In genomic region chr3R:11437528-11437927, dm6 we compare ENCODE assay signal across 1 fruit fly cellular context.
A peak's percentile ranks its signal among the peaks of the same experiment; 100 is the strongest.
TF ChIP-seq lines count a peak whose summit lies in the region.

TSS of gene CG17230 (plus strand) at chr3R:11437785.

TF ChIP-seq in whole organism, embryonic, 481 proteins besides CTCF, POLR2A, EP300 and RAD21 (continued from another document):
- no peak for TF ChIP-seq CG1602 (GFP tag; optimal IDR thresholded peaks at IDR 0.05; lab: Kevin White, UChicago)
- peak; percentile 43 for TF ChIP-seq CG14710 (tag; optimal IDR thresholded peaks at IDR 0.05; lab: Kevin White, UChicago)
- peak; percentile 50; the same call in 2 of the 3 replicates for TF ChIP-seq ci (GFP tag; IDR thresholded peaks at IDR 0.05; lab: Robert Waterston, UW)
- TF ChIP-seq zf30C (GFP tag; optimal IDR thresholded peaks at IDR 0.05; lab: Kevin White, UChicago) = peak; percentile 34
- no peak for TF ChIP-seq CG9876 (GFP tag; optimal IDR thresholded peaks at IDR 0.05; lab: Kevin White, UChicago)
- TF ChIP-seq crol (GFP tag; IDR thresholded peaks at IDR 0.05; lab: Robert Waterston, UW) = no peak
- TF ChIP-seq ttk (GFP tag; IDR thresholded peaks at IDR 0.05; lab: Robert Waterston, UW) = no peak
- TF ChIP-seq HmgD (GFP tag; optimal IDR thresholded peaks at IDR 0.05; lab: Kevin White, UChicago) = no peak
- TF ChIP-seq dmrt11E (tag; optimal IDR thresholded peaks at IDR 0.05; lab: Kevin White, UChicago) = peak; percentile 18
- no peak for TF ChIP-seq CG3847 (GFP tag; IDR thresholded peaks at IDR 0.05; lab: Robert Waterston, UW)
- no peak for TF ChIP-seq Hey (tag; optimal IDR thresholded peaks at IDR 0.05; lab: Kevin White, UChicago)
- no peak for TF ChIP-seq CG10274 (GFP tag; optimal IDR thresholded peaks at IDR 0.05; lab: Kevin White, UChicago)
- no peak for TF ChIP-seq CG4730 (GFP tag; IDR thresholded peaks at IDR 0.05; lab: Robert Waterston, UW)
- TF ChIP-seq CG3838 (GFP tag; optimal IDR thresholded peaks at IDR 0.05; lab: Kevin White, UChicago) = peak; percentile 72
- peak; percentile 16; the same call in 1 of the 2 replicates for TF ChIP-seq CG9932 (GFP tag; IDR thresholded peaks at IDR 0.05; lab: Robert Waterston, UW)
- TF ChIP-seq pho (GFP tag; optimal IDR thresholded peaks at IDR 0.05; lab: Kevin White, UChicago) = no peak
- TF ChIP-seq CG1529 (GFP tag; optimal IDR thresholded peaks at IDR 0.05; lab: Kevin White, UChicago) = no peak
- no peak for TF ChIP-seq tin (GFP tag; optimal IDR thresholded peaks at IDR 0.05; lab: Kevin White, UChicago)
- 0 out of 2 replicates have a peak, but pooled peaks have one; percentile 37 for TF ChIP-seq ato (GFP tag; IDR thresholded peaks at IDR 0.05; lab: Robert Waterston, UW; ENCODE audit: partially characterized antibody)
- peak; percentile 49 for TF ChIP-seq E2f2 (GFP tag; IDR thresholded peaks at IDR 0.05; lab: Robert Waterston, UW)
- no peak for TF ChIP-seq ase (GFP tag; IDR thresholded peaks at IDR 0.05; lab: Robert Waterston, UW)
- TF ChIP-seq Dp (GFP tag; optimal IDR thresholded peaks at IDR 0.05; lab: Kevin White, UChicago) = peak; percentile 22
- TF ChIP-seq Nf-YC (tag; optimal IDR thresholded peaks at IDR 0.05; lab: Kevin White, UChicago) = no peak
- no peak for TF ChIP-seq Camta (GFP tag; optimal IDR thresholded peaks at IDR 0.05; lab: Kevin White, UChicago)
- peak; percentile 16 for TF ChIP-seq CG12659 (GFP tag; optimal IDR thresholded peaks at IDR 0.05; lab: Kevin White, UChicago)
- peak; percentile 74 for TF ChIP-seq Myb (GFP tag; optimal IDR thresholded peaks at IDR 0.05; lab: Kevin White, UChicago)
- TF ChIP-seq Dref (GFP tag; IDR thresholded peaks at IDR 0.05; lab: Robert Waterston, UW) = peak; percentile 78
- no peak for TF ChIP-seq CG18599 (GFP tag; optimal IDR thresholded peaks at IDR 0.05; lab: Kevin White, UChicago)
- TF ChIP-seq CG10321 (GFP tag; IDR thresholded peaks at IDR 0.05; lab: Robert Waterston, UW) = no peak
- peak; percentile 72; the same call in 2 of the 3 replicates for TF ChIP-seq CG14860 (GFP tag; IDR thresholded peaks at IDR 0.05; lab: Robert Waterston, UW; ENCODE audit: partially characterized antibody)
- TF ChIP-seq sna (GFP tag; IDR thresholded peaks at IDR 0.05; lab: Robert Waterston, UW; ENCODE audit: partially characterized antibody) = peak; percentile 76
- peak; percentile 71 for TF ChIP-seq CG8924 (tag; optimal IDR thresholded peaks at IDR 0.05; lab: Kevin White, UChicago)
- TF ChIP-seq mirr (GFP tag; optimal IDR thresholded peaks at IDR 0.05; lab: Kevin White, UChicago) = no peak
- TF ChIP-seq Hmr (GFP tag; optimal IDR thresholded peaks at IDR 0.05; lab: Kevin White, UChicago) = peak; percentile 8
- peak; percentile 17 for TF ChIP-seq fd64A (GFP tag; optimal IDR thresholded peaks at IDR 0.05; lab: Kevin White, UChicago)
- peak; percentile 41 for TF ChIP-seq pzg (GFP tag; optimal IDR thresholded peaks at IDR 0.05; lab: Kevin White, UChicago)
- TF ChIP-seq CG14441 (GFP tag; IDR thresholded peaks at IDR 0.05; lab: Robert Waterston, UW) = no peak
- TF ChIP-seq CG34224 (GFP tag; IDR thresholded peaks at IDR 0.05; lab: Robert Waterston, UW; ENCODE audit: partially characterized antibody) = peak; percentile 77
- peak; percentile 10; the same call in 1 of the 2 replicates for TF ChIP-seq slbo (GFP tag; IDR thresholded peaks at IDR 0.05; lab: Robert Waterston, UW)
- no peak for TF ChIP-seq mam (GFP tag; optimal IDR thresholded peaks at IDR 0.05; lab: Kevin White, UChicago)
- TF ChIP-seq CG1603 (tag; optimal IDR thresholded peaks at IDR 0.05; lab: Kevin White, UChicago) = peak; percentile 38
- TF ChIP-seq CG2116 (GFP tag; optimal IDR thresholded peaks at IDR 0.05; lab: Kevin White, UChicago) = peak; percentile 25
- TF ChIP-seq sima (GFP tag; optimal IDR thresholded peaks at IDR 0.05; lab: Kevin White, UChicago) = no peak
- TF ChIP-seq Dll (GFP tag; IDR thresholded peaks at IDR 0.05; lab: Robert Waterston, UW; ENCODE audit: partially characterized antibody) = peak; percentile 77
- TF ChIP-seq wdn (GFP tag; IDR thresholded peaks at IDR 0.05; lab: Robert Waterston, UW) = no peak
- peak; percentile 1 for TF ChIP-seq gro (GFP tag; optimal IDR thresholded peaks at IDR 0.05; lab: Kevin White, UChicago)
- peak; percentile 18 for TF ChIP-seq sug (tag; optimal IDR thresholded peaks at IDR 0.05; lab: Kevin White, UChicago)
- TF ChIP-seq H2.0 (GFP tag; IDR thresholded peaks at IDR 0.05; lab: Robert Waterston, UW) = no peak
- TF ChIP-seq HLH4C (GFP tag; IDR thresholded peaks at IDR 0.05; lab: Robert Waterston, UW; ENCODE audit: partially characterized antibody) = peak; percentile 64
- TF ChIP-seq NfI (GFP tag; optimal IDR thresholded peaks at IDR 0.05; lab: Kevin White, UChicago) = no peak
- TF ChIP-seq Opbp (GFP tag; IDR thresholded peaks at IDR 0.05; lab: Robert Waterston, UW; ENCODE audit: partially characterized antibody) = peak; percentile 75
- no peak for TF ChIP-seq pfk (GFP tag; optimal IDR thresholded peaks at IDR 0.05; lab: Kevin White, UChicago)
- peak; percentile 70 for TF ChIP-seq Med (GFP tag; lab: Kevin White, UChicago)
- TF ChIP-seq sob (GFP tag; IDR thresholded peaks at IDR 0.05; lab: Robert Waterston, UW) = 0 out of 2 replicates have a peak, but pooled peaks have one; percentile 13
- peak; percentile 28; the same call in 1 of the 2 replicates for TF ChIP-seq tna (GFP tag; IDR thresholded peaks at IDR 0.05; lab: Robert Waterston, UW; ENCODE audit: partially characterized antibody)
- TF ChIP-seq vnd (GFP tag; IDR thresholded peaks at IDR 0.05; lab: Robert Waterston, UW; ENCODE audit: partially characterized antibody) = peak; percentile 73
- peak; percentile 84 for TF ChIP-seq bbx (GFP tag; IDR thresholded peaks at IDR 0.05; lab: Robert Waterston, UW; ENCODE audit: partially characterized antibody)
- no peak for TF ChIP-seq Dip2 (GFP tag; IDR thresholded peaks at IDR 0.05; lab: Robert Waterston, UW)
- TF ChIP-seq CG13123 (GFP tag; optimal IDR thresholded peaks at IDR 0.05; lab: Kevin White, UChicago) = no peak
- TF ChIP-seq CG7372 (GFP tag; IDR thresholded peaks at IDR 0.05; lab: Robert Waterston, UW) = no peak
- peak; percentile 52 for TF ChIP-seq Lhr (GFP tag; optimal IDR thresholded peaks at IDR 0.05; lab: Kevin White, UChicago)
- TF ChIP-seq knrl (GFP tag; IDR thresholded peaks at IDR 0.05; lab: Robert Waterston, UW; ENCODE audit: partially characterized antibody) = peak; percentile 80
- peak; percentile 68 for TF ChIP-seq Doc3 (GFP tag; IDR thresholded peaks at IDR 0.05; lab: Robert Waterston, UW; ENCODE audit: partially characterized antibody)
- TF ChIP-seq CG42726 (GFP tag; IDR thresholded peaks at IDR 0.05; lab: Robert Waterston, UW; ENCODE audit: partially characterized antibody) = peak; percentile 51
- TF ChIP-seq amos (GFP tag; IDR thresholded peaks at IDR 0.05; lab: Robert Waterston, UW; ENCODE audit: partially characterized antibody) = peak; percentile 89
- peak; percentile 56; the same call in 1 of the 2 replicates for TF ChIP-seq nerfin-2 (GFP tag; IDR thresholded peaks at IDR 0.05; lab: Robert Waterston, UW; ENCODE audit: partially characterized antibody)
